Fruit fly (Drosophila melanogaster): ENCODE data around the gene Nup98-96.

- no peak for TF ChIP-seq EcR (GFP tag; optimal IDR thresholded peaks at IDR 0.05)
- no peak for TF ChIP-seq Dll (optimal IDR thresholded peaks at IDR 0.05)
Measured at dm6 chr3R:23729632-23730471, 51.6 kb downstream of the Nup98-96 start.

Measured in whole organism.